Fruit fly (Drosophila melanogaster) whole organism, wandering third instar larva: ENCODE results near the gene CG4660.

Experiments
- Hnf4 ChIP-seq: fragments of 200-800 bp; sonication (Bioruptor generic); optimal IDR thresholded peaks from 2 replicates; lab custom pipeline; 2016; ENCODE audit warnings: missing biosample characterization, mild to moderate bottlenecking, missing genetic modification characterization
- Hr78 ChIP-seq: fragments of >200 bp; optimal IDR thresholded peaks from 2 replicates; lab custom pipeline; 2017; ENCODE audit warnings: missing biosample characterization, missing genetic modification characterization
- Myc ChIP-seq: fragments of >200 bp; optimal IDR thresholded peaks from 2 replicates; lab custom pipeline; 2017
- h ChIP-seq: fragments of 200-800 bp; sonication (Bioruptor generic); optimal IDR thresholded peaks from 3 replicates; lab custom pipeline; 2016; ENCODE audit warnings: missing biosample characterization, mild to moderate bottlenecking, missing genetic modification characterization
- psq ChIP-seq: fragments of 200-800 bp; sonication (Bioruptor generic); optimal IDR thresholded peaks from 3 replicates; lab custom pipeline; 2017; ENCODE audit warnings: missing biosample characterization, mild to moderate bottlenecking, missing genetic modification characterization, moderate library complexity
- tai ChIP-seq: sonication (Bioruptor generic); optimal IDR thresholded peaks from 2 replicates; lab custom pipeline; 2016; ENCODE audit warnings: missing biosample characterization, missing genetic modification characterization

dm6 chrX:6077043-6077547 is 4.1 kb downstream of the CG4660 start:
- TF ChIP-seq tai, result no peak
- peak; percentile 52 for TF ChIP-seq Hnf4 (GFP tag; lab: Kevin White, UChicago)
- TF ChIP-seq Myc (lab: Kevin White, UChicago), result no peak
- TF ChIP-seq h (GFP tag; lab: Kevin White, UChicago), result peak; percentile 38
- peak; percentile 43 for TF ChIP-seq psq (GFP tag; lab: Kevin White, UChicago)
- TF ChIP-seq Hr78 (GFP tag; lab: Kevin White, UChicago), result no peak
